Fruit fly (Drosophila melanogaster): ENCODE measurements around the gene tal-2A.
A peak's percentile ranks its signal among the peaks of the same experiment; 100 is the strongest.

The tal-2A gene

dm6 chr3R:13831596-13832119, 18.7 kb downstream of the tal-2A start (continued):
- no peak for TF ChIP-seq CG6813 (GFP tag; optimal IDR thresholded peaks at IDR 0.05)
- TF ChIP-seq tx (GFP tag; optimal IDR thresholded peaks at IDR 0.05), result no peak
- no peak for TF ChIP-seq CG11560 (tag; IDR thresholded peaks at IDR 0.05)
- TF ChIP-seq Gug (GFP tag; IDR thresholded peaks at IDR 0.05), result peak; percentile 41; the same call in 1 of the 4 replicates
- TF ChIP-seq CG17802 (tag; optimal IDR thresholded peaks at IDR 0.05), result no peak
- TF ChIP-seq CG7271 (tag; optimal IDR thresholded peaks at IDR 0.05), result no peak
- no peak for TF ChIP-seq gsb (GFP tag; IDR thresholded peaks at IDR 0.05)
- peak; percentile 18 for TF ChIP-seq dmrt11E (tag; optimal IDR thresholded peaks at IDR 0.05)
- peak; percentile 62 for TF ChIP-seq grau (tag; optimal IDR thresholded peaks at IDR 0.05)
- no peak for TF ChIP-seq CG10959 (GFP tag; IDR thresholded peaks at IDR 0.05)
- TF ChIP-seq fd64A (GFP tag; optimal IDR thresholded peaks at IDR 0.05), result no peak
- TF ChIP-seq crol (GFP tag; IDR thresholded peaks at IDR 0.05), result peak; percentile 85
- TF ChIP-seq Dad (GFP tag; optimal IDR thresholded peaks at IDR 0.05), result no peak
- peak; percentile 32 for TF ChIP-seq nom (GFP tag; optimal IDR thresholded peaks at IDR 0.05)
- no peak for TF ChIP-seq ro (GFP tag; IDR thresholded peaks at IDR 0.05)
- no peak for TF ChIP-seq al (GFP tag; IDR thresholded peaks at IDR 0.05)
- no peak for TF ChIP-seq CG2678 (tag; optimal IDR thresholded peaks at IDR 0.05)
- no peak for TF ChIP-seq CG11456 (GFP tag; IDR thresholded peaks at IDR 0.05)
- no peak for TF ChIP-seq CkIIα-i1 (GFP tag; IDR thresholded peaks at IDR 0.05)
- TF ChIP-seq Ssrp (tag; optimal IDR thresholded peaks at IDR 0.05), result peak; percentile 63
- TF ChIP-seq CG14014 (GFP tag; IDR thresholded peaks at IDR 0.05), result peak; percentile 58; the same call in 1 of the 2 replicates
- no peak for TF ChIP-seq Mad (GFP tag; optimal IDR thresholded peaks at IDR 0.05)
- 0 out of 3 replicates have a peak, but pooled peaks have one; percentile 9 for TF ChIP-seq CG17361 (GFP tag; IDR thresholded peaks at IDR 0.05)
- TF ChIP-seq ranshi (GFP tag; IDR thresholded peaks at IDR 0.05), result no peak
- TF ChIP-seq CG5245 (GFP tag; optimal IDR thresholded peaks at IDR 0.05), result no peak
- no peak for TF ChIP-seq Side (GFP tag; optimal IDR thresholded peaks at IDR 0.05)
- peak in 1 of 2 experiments; percentile 6 for TF ChIP-seq Hr78 (GFP tag; optimal IDR thresholded peaks at IDR 0.05)
- no peak for TF ChIP-seq CG15011 (GFP tag; optimal IDR thresholded peaks at IDR 0.05)
- peak; percentile 15 for TF ChIP-seq CG10979 (tag; optimal IDR thresholded peaks at IDR 0.05)
- no peak for TF ChIP-seq exex (tag; optimal IDR thresholded peaks at IDR 0.05)
- peak; percentile 37 for TF ChIP-seq CG10431 (GFP tag; optimal IDR thresholded peaks at IDR 0.05)
- no peak for TF ChIP-seq CG8089 (GFP tag; optimal IDR thresholded peaks at IDR 0.05)
- peak; percentile 59; the same call in 1 of the 2 replicates for TF ChIP-seq Xrp1 (GFP tag; IDR thresholded peaks at IDR 0.05)
- TF ChIP-seq hth (optimal IDR thresholded peaks at IDR 0.05), result no peak
- no peak for TF ChIP-seq lola (GFP tag; optimal IDR thresholded peaks at IDR 0.05)
- TF ChIP-seq Awh (GFP tag; IDR thresholded peaks at IDR 0.05), result peak; percentile 60; the same call in 1 of the 2 replicates
- TF ChIP-seq vvl (GFP tag; IDR thresholded peaks at IDR 0.05), result peak; percentile 64; the same call in 1 of the 2 replicates
- TF ChIP-seq CG1832 (GFP tag; optimal IDR thresholded peaks at IDR 0.05), result no peak
- TF ChIP-seq Hmr (GFP tag; optimal IDR thresholded peaks at IDR 0.05), result peak; percentile 10
- no peak for TF ChIP-seq Ravus (GFP tag; IDR thresholded peaks at IDR 0.05)
- TF ChIP-seq sens-2 (GFP tag; IDR thresholded peaks at IDR 0.05), result peak; percentile 70
- TF ChIP-seq CG13894 (tag; optimal IDR thresholded peaks at IDR 0.05), result no peak
- TF ChIP-seq CG9727 (GFP tag; optimal IDR thresholded peaks at IDR 0.05), result no peak
- peak; percentile 31 for TF ChIP-seq gcm (GFP tag; optimal IDR thresholded peaks at IDR 0.05)
- peak; percentile 32 for TF ChIP-seq Hr39 (optimal IDR thresholded peaks at IDR 0.05)
- TF ChIP-seq sens (GFP tag), result peak; percentile 53
- TF ChIP-seq CG1603 (tag; optimal IDR thresholded peaks at IDR 0.05), result no peak
- peak; percentile 66 for TF ChIP-seq lbe (GFP tag; optimal IDR thresholded peaks at IDR 0.05)
- peak; percentile 63; the same call in 1 of the 2 replicates for TF ChIP-seq CG6689 (GFP tag; IDR thresholded peaks at IDR 0.05)
- no peak for TF ChIP-seq Bteb2 (GFP tag; optimal IDR thresholded peaks at IDR 0.05)
- TF ChIP-seq CG4707 (GFP tag; optimal IDR thresholded peaks at IDR 0.05), result peak; percentile 36

Measured in whole organism, embryonic.